Fruit fly (Drosophila melanogaster): ENCODE results near the gene CG11537.

Gene CG11537

dm6 chr3L:3124939-3125648, 18.2 kb downstream of the CG11537 start (continued):
- peak; percentile 83; the same call in 2 of the 4 replicates for TF ChIP-seq chinmo (GFP tag; IDR thresholded peaks at IDR 0.05; ENCODE audit: partially characterized antibody)
- TF ChIP-seq hkb (optimal IDR thresholded peaks at IDR 0.05) = no peak
- TF ChIP-seq hkb (GFP tag; IDR thresholded peaks at IDR 0.05) = 0 out of 2 replicates have a peak, but pooled peaks have one; percentile 15
- no peak for TF ChIP-seq Neu2 (GFP tag; optimal IDR thresholded peaks at IDR 0.05; ENCODE audit: borderline replicate concordance)
- TF ChIP-seq sd (tag; optimal IDR thresholded peaks at IDR 0.05) = peak; percentile 19
- no peak for TF ChIP-seq gt (GFP tag; IDR thresholded peaks at IDR 0.05)
- no peak for TF ChIP-seq croc (GFP tag; conservative IDR thresholded peaks at IDR 0.05)
- peak; percentile 3 for TF ChIP-seq kni (GFP tag; optimal IDR thresholded peaks at IDR 0.05)

DNA sequence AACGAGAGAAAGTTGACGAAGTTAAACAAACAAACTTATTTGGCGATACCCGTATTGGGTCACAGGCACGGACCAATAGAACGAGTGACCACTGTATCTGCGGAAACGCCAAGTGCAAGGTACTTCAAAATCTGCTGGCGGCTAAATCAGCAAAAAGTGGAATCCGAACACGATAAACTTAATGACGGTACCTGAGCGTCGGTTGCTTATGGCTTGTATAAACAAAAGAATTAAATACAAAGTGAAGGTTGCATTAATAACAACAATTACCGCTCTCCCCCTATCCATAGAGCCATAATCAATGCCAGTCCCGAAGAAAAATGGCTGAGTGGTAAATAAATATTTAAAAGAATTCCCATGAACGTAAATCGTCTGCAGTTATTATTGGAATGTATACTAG, 18.7 kb downstream of the CG11537 start:
- TF ChIP-seq mld (GFP tag; IDR thresholded peaks at IDR 0.05; ENCODE audit: partially characterized antibody) = no peak
- TF ChIP-seq CHES-1-like (GFP tag; optimal IDR thresholded peaks at IDR 0.05) = no peak
- no peak for TF ChIP-seq CG31224 (GFP tag; IDR thresholded peaks at IDR 0.05)
- TF ChIP-seq Oaz (GFP tag; IDR thresholded peaks at IDR 0.05) = 0 out of 2 replicates have a peak, but pooled peaks have one; percentile 16
- peak; percentile 66 for TF ChIP-seq Med (GFP tag)
- TF ChIP-seq onecut (GFP tag; IDR thresholded peaks at IDR 0.05) = no peak
- TF ChIP-seq CG10565 (GFP tag; optimal IDR thresholded peaks at IDR 0.05) = no peak
- TF ChIP-seq grau (tag; optimal IDR thresholded peaks at IDR 0.05) = peak; percentile 45

DNA sequence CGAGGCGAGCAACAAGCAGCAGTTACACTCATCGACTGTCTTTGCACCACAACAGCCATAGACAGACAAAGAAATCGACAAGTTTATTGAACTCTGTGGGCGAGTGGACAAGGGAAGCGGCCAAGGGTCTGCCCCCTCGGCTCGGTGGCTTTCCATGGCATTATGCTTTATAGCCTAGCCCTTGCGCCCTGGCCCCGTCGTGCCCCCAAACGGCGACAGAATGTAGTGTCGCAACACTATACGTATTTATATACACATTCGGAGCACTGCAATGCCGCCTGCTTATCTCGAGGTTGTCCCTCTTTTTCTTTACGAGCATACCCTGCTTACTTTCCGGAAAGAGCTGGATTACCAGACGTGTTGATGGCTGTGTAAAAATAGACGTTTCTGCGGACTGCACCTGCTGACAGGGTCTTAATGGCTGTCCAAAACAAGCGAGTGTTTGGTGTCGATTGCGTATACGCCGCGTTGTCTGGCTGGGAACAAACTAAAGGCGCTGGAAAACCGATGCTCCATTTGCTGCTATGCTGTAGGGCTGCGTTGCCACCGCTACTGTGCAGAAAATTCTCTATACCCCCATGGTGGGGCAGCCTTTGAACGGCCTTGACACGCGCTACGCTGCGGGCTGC, 20.5 kb downstream of the CG11537 start:
- TF ChIP-seq fd64A (GFP tag; optimal IDR thresholded peaks at IDR 0.05) = peak; percentile 32
- TF ChIP-seq jumu (GFP tag; optimal IDR thresholded peaks at IDR 0.05) = no peak
- no peak for TF ChIP-seq Jarid2 (GFP tag; optimal IDR thresholded peaks at IDR 0.05)
- TF ChIP-seq Deaf1 (tag; optimal IDR thresholded peaks at IDR 0.05) = peak; percentile 13
- no peak for TF ChIP-seq CG5245 (GFP tag; optimal IDR thresholded peaks at IDR 0.05)
- no peak for TF ChIP-seq bcd (GFP tag; optimal IDR thresholded peaks at IDR 0.05)
- no peak for TF ChIP-seq CG4617 (GFP tag; optimal IDR thresholded peaks at IDR 0.05; ENCODE audit: borderline replicate concordance)
- no peak for TF ChIP-seq Tbp (GFP tag; optimal IDR thresholded peaks at IDR 0.05)
- TF ChIP-seq lab (GFP tag; optimal IDR thresholded peaks at IDR 0.05) = peak; percentile 11
- TF ChIP-seq Opbp (GFP tag; IDR thresholded peaks at IDR 0.05; ENCODE audit: partially characterized antibody) = no peak
- no peak for TF ChIP-seq Trl (optimal IDR thresholded peaks at IDR 0.05)
- TF ChIP-seq Trl (GFP tag; optimal IDR thresholded peaks at IDR 0.05) = no peak
- TF ChIP-seq Gug (GFP tag; IDR thresholded peaks at IDR 0.05) = no peak
- no peak for TF ChIP-seq ttk (GFP tag; IDR thresholded peaks at IDR 0.05)
- TF ChIP-seq CG13624 (GFP tag; optimal IDR thresholded peaks at IDR 0.05) = no peak
- TF ChIP-seq CG10543 (GFP tag; optimal IDR thresholded peaks at IDR 0.05) = peak; percentile 40
- TF ChIP-seq her (GFP tag; optimal IDR thresholded peaks at IDR 0.05) = no peak
- TF ChIP-seq CG10979 (tag; optimal IDR thresholded peaks at IDR 0.05) = peak; percentile 13
- TF ChIP-seq CG17802 (tag; optimal IDR thresholded peaks at IDR 0.05) = peak; percentile 58
- 0 out of 2 replicates have a peak, but pooled peaks have one; percentile 3 for TF ChIP-seq slbo (GFP tag; IDR thresholded peaks at IDR 0.05)
- TF ChIP-seq kni (GFP tag; optimal IDR thresholded peaks at IDR 0.05) = peak; percentile 61
- peak; percentile 66 for TF ChIP-seq sr (GFP tag; IDR thresholded peaks at IDR 0.05)
- peak; percentile 14 for TF ChIP-seq Fer1 (GFP tag; optimal IDR thresholded peaks at IDR 0.05)
- no peak for TF ChIP-seq Bgb (GFP tag; IDR thresholded peaks at IDR 0.05; ENCODE audit: partially characterized antibody)
- 0 out of 4 replicates have a peak, but pooled peaks have one; percentile 42 for TF ChIP-seq chinmo (GFP tag; IDR thresholded peaks at IDR 0.05; ENCODE audit: partially characterized antibody)
- TF ChIP-seq D (optimal IDR thresholded peaks at IDR 0.05) = no peak
- TF ChIP-seq D (GFP tag; optimal IDR thresholded peaks at IDR 0.05) = no peak
- no peak for TF ChIP-seq lola (GFP tag; optimal IDR thresholded peaks at IDR 0.05)
- TF ChIP-seq CG9437 (GFP tag; optimal IDR thresholded peaks at IDR 0.05) = no peak
- peak; percentile 57 for TF ChIP-seq CG12769 (tag; optimal IDR thresholded peaks at IDR 0.05)
- TF ChIP-seq YL-1 (GFP tag; optimal IDR thresholded peaks at IDR 0.05) = no peak
- no peak for TF ChIP-seq Dfd (GFP tag; optimal IDR thresholded peaks at IDR 0.05)

Data from whole organism, embryonic.